Worm (Caenorhabditis elegans) whole organism, early embryonic: ENCODE results near the gene T24H10.1.

Experiments
- B0310.2 ChIP-seq: sonication (generic microtip); optimal IDR thresholded peaks from 2 replicates; lab custom pipeline; 2016; ENCODE audit warnings: mild to moderate bottlenecking, missing genetic modification characterization, missing compliant biosample characterization
- F13C5.2 ChIP-seq: sonication (generic microtip); optimal IDR thresholded peaks from 2 replicates; lab custom pipeline; 2017; ENCODE audit warnings: mild to moderate bottlenecking, missing genetic modification characterization, inconsistent platforms, missing compliant biosample characterization
- aly-1 ChIP-seq: sonication (generic microtip); optimal IDR thresholded peaks from 2 replicates; lab custom pipeline; 2016; ENCODE audit warnings: missing genetic modification characterization, missing compliant biosample characterization
- ama-1 ChIP-seq: fragments of 150-350 bp; optimal IDR thresholded peaks from 2 replicates; lab custom pipeline; 2014
- ceh-13 ChIP-seq: fragments of 200-800 bp; sonication (Bioruptor generic); optimal IDR thresholded peaks from 2 replicates; lab custom pipeline; 2018; ENCODE audit warnings: mild to moderate bottlenecking, missing genetic modification characterization, missing compliant biosample characterization
- ceh-36 ChIP-seq: sonication (generic microtip); optimal IDR thresholded peaks from 2 replicates; lab custom pipeline; 2016; ENCODE audit warnings: missing genetic modification characterization, inconsistent platforms, missing compliant biosample characterization
- ets-7 ChIP-seq: sonication (generic microtip); optimal IDR thresholded peaks from 2 replicates; lab custom pipeline; 2016; ENCODE audit warnings: missing genotype, missing genetic modification characterization, missing compliant biosample characterization
- flt-1 ChIP-seq: fragments of 200-800 bp; sonication (Bioruptor generic); IDR thresholded peaks from 2 replicates; pipeline ENCODE4 v1.3.6; 2022; ENCODE audit warnings: missing genetic modification characterization, missing compliant biosample characterization
- hmbx-1 ChIP-seq: sonication (generic microtip); optimal IDR thresholded peaks from 2 replicates; lab custom pipeline; 2016; ENCODE audit warnings: mild to moderate bottlenecking, missing genetic modification characterization, missing compliant biosample characterization
- hmg-4 ChIP-seq: fragments of 200-800 bp; sonication (Bioruptor generic); optimal IDR thresholded peaks from 2 replicates; lab custom pipeline; 2018; ENCODE audit warnings: mild to moderate bottlenecking, missing genetic modification characterization, missing compliant biosample characterization
- hnd-1 ChIP-seq: sonication (generic microtip); optimal IDR thresholded peaks from 2 replicates; lab custom pipeline; 2016; ENCODE audit warnings: missing genetic modification characterization, missing compliant biosample characterization
- pes-1 ChIP-seq: fragments of 200-800 bp; sonication (Bioruptor generic); IDR thresholded peaks from 2 replicates; pipeline ENCODE4 v1.3.6; 2022; ENCODE audit warnings: missing genetic modification reagents, missing genetic modification characterization, missing compliant biosample characterization
- scrt-1 ChIP-seq: fragments of 200-800 bp; sonication (Bioruptor generic); IDR thresholded peaks from 2 replicates; pipeline ENCODE4 v1.3.6; 2022; ENCODE audit warnings: missing genetic modification characterization, missing compliant biosample characterization
- sea-1 ChIP-seq: fragments of 200-800 bp; sonication (Bioruptor generic); conservative IDR thresholded peaks from 2 replicates; pipeline ENCODE4 v1.3.6; 2022; ENCODE audit warnings: missing genetic modification characterization, missing compliant biosample characterization
- tbx-11 ChIP-seq: fragments of 200-800 bp; sonication (Bioruptor generic); IDR thresholded peaks from 2 replicates; pipeline ENCODE4 v1.3.6; 2022; ENCODE audit warnings: missing genetic modification characterization, missing compliant biosample characterization
- tbx-37 ChIP-seq: fragments of 200-800 bp; sonication (Bioruptor generic); conservative IDR thresholded peaks from 2 replicates; pipeline ENCODE4 v1.3.6; 2022; ENCODE audit warnings: missing genetic modification reagents, missing genetic modification characterization, missing compliant biosample characterization
- tra-4 ChIP-seq: sonication (generic microtip); optimal IDR thresholded peaks from 2 replicates; lab custom pipeline; 2017; ENCODE audit warnings: missing genetic modification characterization, missing compliant biosample characterization

The T24H10.1 gene

DNA sequence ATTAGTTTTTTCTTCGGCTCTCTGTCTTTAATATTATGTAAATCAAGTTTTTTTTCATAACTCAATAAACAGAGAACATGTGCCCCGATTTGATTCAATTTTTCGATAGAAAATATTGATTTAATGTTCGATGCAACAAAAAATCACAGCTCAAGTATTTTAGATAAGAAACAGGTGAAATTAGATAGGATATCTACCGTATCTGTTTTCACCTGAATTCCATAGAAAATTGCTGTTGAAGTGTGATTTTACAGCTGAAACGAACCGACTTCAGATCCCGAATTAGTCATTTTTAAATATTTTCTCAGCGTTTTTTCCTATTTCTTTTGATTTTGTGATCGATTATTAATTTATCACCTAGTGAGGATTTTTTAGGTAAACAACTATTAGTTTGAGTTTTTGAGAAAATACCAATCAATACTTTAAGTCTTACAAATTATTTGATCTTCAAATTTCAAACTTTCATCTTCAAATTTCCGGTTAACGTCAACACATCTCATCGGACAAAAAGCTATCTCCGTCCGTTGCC lies 40.1 kb downstream of the T24H10.1 start, which contains the start of gene Y9C2UA.1:
Gene Y9C2UA.1, plus strand, starts transcription at position 479 of the 529 bp plus-strand sequence.
- TF ChIP-seq B0310.2 (no peak), tbx-37 (no peak), tra-4 (tag; lab: Kevin White, UChicago) (no peak), ceh-13 (GFP tag; lab: Kevin White, UChicago) (no peak), aly-1 (tag; lab: Kevin White, UChicago) (no peak), hnd-1 (tag; lab: Kevin White, UChicago) (no peak), ama-1 (lab: Kevin White, UChicago) (no peak), tbx-11 (GFP tag; lab: Robert Waterston, UW) (no peak), ets-7 (tag; lab: Kevin White, UChicago) (no peak), sea-1 (GFP tag; lab: Robert Waterston, UW) (no peak), scrt-1 (GFP tag; lab: Robert Waterston, UW) (no peak), hmg-4 (GFP tag; lab: Kevin White, UChicago) (no peak), F13C5.2 (tag; lab: Kevin White, UChicago) (no peak), pes-1 (GFP tag; lab: Robert Waterston, UW) (no peak), ceh-36 (no peak), flt-1 (GFP tag; lab: Robert Waterston, UW) (no peak), hmbx-1 (tag; lab: Kevin White, UChicago) (no peak)

DNA sequence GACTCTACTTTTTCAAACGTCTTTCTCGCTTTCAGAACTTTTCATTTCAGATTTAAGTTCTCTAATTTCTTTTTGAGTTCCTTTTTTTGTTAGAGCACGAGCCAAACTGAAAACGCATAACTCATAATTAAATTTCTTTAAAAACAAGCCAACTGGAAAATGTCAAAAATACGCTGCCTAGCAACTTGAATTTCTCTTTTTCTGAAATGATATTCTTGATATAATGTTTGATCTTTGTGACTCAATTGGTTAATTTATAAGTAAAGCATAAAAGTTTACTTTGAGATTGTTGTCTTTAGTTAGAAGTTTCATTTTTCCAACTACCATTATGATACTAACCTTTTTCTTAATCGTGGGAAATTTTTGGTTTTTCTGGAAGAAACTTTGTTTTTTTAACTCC lies 41.9 kb downstream of the T24H10.1 start:
- TF ChIP-seq flt-1 (GFP tag; lab: Robert Waterston, UW) (no peak), scrt-1 (GFP tag; lab: Robert Waterston, UW) (no peak), hmg-4 (GFP tag; lab: Kevin White, UChicago) (no peak), ets-7 (tag; lab: Kevin White, UChicago) (no peak), ceh-13 (GFP tag; lab: Kevin White, UChicago) (no peak), ama-1 (lab: Kevin White, UChicago) (no peak)

ce11 chrII:9143795-9144194 lies 44.6 kb downstream of the T24H10.1 start:
- no peak for TF ChIP-seq tbx-37
- no peak for TF ChIP-seq ceh-36
- TF ChIP-seq F13C5.2 (tag; lab: Kevin White, UChicago): no peak
- TF ChIP-seq scrt-1 (GFP tag; lab: Robert Waterston, UW): no peak
- TF ChIP-seq pes-1 (GFP tag; lab: Robert Waterston, UW): no peak
- TF ChIP-seq sea-1 (GFP tag; lab: Robert Waterston, UW): no peak

- TF ChIP-seq tra-4 (tag; lab: Kevin White, UChicago) (no peak), sea-1 (GFP tag; lab: Robert Waterston, UW) (no peak), ceh-36 (no peak), pes-1 (GFP tag; lab: Robert Waterston, UW) (no peak), flt-1 (GFP tag; lab: Robert Waterston, UW) (no peak), ets-7 (tag; lab: Kevin White, UChicago) (no peak), tbx-11 (GFP tag; lab: Robert Waterston, UW) (no peak), hmbx-1 (tag; lab: Kevin White, UChicago) (no peak), aly-1 (tag; lab: Kevin White, UChicago) (no peak), tbx-37 (no peak), ceh-13 (GFP tag; lab: Kevin White, UChicago) (no peak), ama-1 (lab: Kevin White, UChicago) (no peak), F13C5.2 (tag; lab: Kevin White, UChicago) (no peak), scrt-1 (GFP tag; lab: Robert Waterston, UW) (no peak), B0310.2 (no peak), hmg-4 (GFP tag; lab: Kevin White, UChicago) (no peak), hnd-1 (tag; lab: Kevin White, UChicago) (no peak)
Observed at ce11 chrII:9144366-9144765, 45.2 kb downstream of the T24H10.1 start.

DNA sequence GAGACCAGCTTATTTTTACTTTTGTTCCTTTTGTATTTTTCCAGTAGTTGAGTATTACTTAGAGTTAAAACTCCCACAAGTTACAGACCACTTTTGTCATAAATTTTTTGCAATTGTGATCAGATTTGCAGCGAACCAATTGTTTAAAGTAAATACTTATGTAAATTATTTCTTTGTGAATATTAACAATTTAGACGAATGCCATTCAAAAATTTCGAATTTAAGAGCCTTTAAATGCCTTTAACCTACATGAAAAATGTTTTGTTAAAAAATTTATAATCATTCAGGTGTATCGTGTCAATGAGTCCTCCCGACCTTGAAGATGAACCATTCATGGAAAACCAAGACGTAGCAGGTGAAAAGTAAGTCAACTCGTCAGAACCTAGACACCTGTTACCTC lies 46.8 kb downstream of the T24H10.1 start, which contains the start of gene W07A12.4:
Gene W07A12.4, plus strand, starts transcription at position 301 of the 400 bp plus-strand sequence.
- TF ChIP-seq tra-4 (tag; lab: Kevin White, UChicago): no peak
- TF ChIP-seq tbx-37: no peak
- TF ChIP-seq hmg-4 (GFP tag; lab: Kevin White, UChicago): no peak
- TF ChIP-seq B0310.2: no peak
- no peak for TF ChIP-seq aly-1 (tag; lab: Kevin White, UChicago)
- no peak for TF ChIP-seq hmbx-1 (tag; lab: Kevin White, UChicago)
- TF ChIP-seq F13C5.2 (tag; lab: Kevin White, UChicago): no peak
- no peak for TF ChIP-seq ceh-13 (GFP tag; lab: Kevin White, UChicago)
- TF ChIP-seq tbx-11 (GFP tag; lab: Robert Waterston, UW): no peak
- TF ChIP-seq ama-1 (lab: Kevin White, UChicago): no peak
- TF ChIP-seq sea-1 (GFP tag; lab: Robert Waterston, UW): no peak
- no peak for TF ChIP-seq ceh-36
- no peak for TF ChIP-seq ets-7 (tag; lab: Kevin White, UChicago)
- no peak for TF ChIP-seq scrt-1 (GFP tag; lab: Robert Waterston, UW)

DNA sequence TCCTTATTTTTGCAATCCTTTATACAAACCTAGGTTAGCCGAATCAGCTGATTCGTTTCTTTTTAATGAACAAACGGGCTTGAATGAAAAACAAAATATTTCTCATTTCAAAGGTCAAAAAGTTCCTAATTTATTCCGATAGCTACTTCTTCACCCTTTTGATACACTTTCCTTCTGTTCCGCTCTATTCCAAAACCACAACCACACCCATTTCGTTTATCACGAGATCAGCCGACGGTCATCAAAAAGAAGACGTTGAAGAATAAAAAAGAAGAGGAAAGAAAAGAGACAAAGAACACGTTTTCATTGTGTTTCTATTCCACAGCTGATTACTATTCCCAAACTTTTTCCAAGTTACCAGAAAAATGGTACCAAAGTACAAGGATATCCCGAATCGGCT lies 48.9 kb downstream of the T24H10.1 start:
- no peak for TF ChIP-seq ets-7 (tag; lab: Kevin White, UChicago)
- TF ChIP-seq tbx-11 (GFP tag; lab: Robert Waterston, UW): no peak
- TF ChIP-seq ceh-36: no peak
- no peak for TF ChIP-seq pes-1 (GFP tag; lab: Robert Waterston, UW)
